Worm (Caenorhabditis elegans): ENCODE data around the gene pdf-1.

ce11 chrIII:6955766-6956165 lies 43.5 kb upstream of the pdf-1 start:
- no peak for TF ChIP-seq flt-1 (GFP tag; IDR thresholded peaks at IDR 0.05)
- no peak for TF ChIP-seq ref-1 (GFP tag; conservative IDR thresholded peaks at IDR 0.05)
- no peak for TF ChIP-seq med-1 (GFP tag; optimal IDR thresholded peaks at IDR 0.05; ENCODE audit: insufficient read depth)
- no peak for TF ChIP-seq T22C8.4 (GFP tag; IDR thresholded peaks at IDR 0.05)
